Fruit fly (Drosophila melanogaster) whole organism, adult: ENCODE data around the gene CG3097.
A peak's percentile ranks its signal among the peaks of the same experiment; 100 is the strongest.

Experiments used
- CG14711 ChIP-seq: fragments of 200-800 bp; sonication (Bioruptor generic); optimal IDR thresholded peaks from 2 replicates; lab custom pipeline; 2018; ENCODE audit warnings: missing biosample characterization, mild to moderate bottlenecking, missing genetic modification characterization, moderate library complexity
- CG33017 ChIP-seq: fragments of 200-800 bp; sonication (Bioruptor generic); optimal IDR thresholded peaks from 2 replicates; lab custom pipeline; 2018; ENCODE audit warnings: missing biosample characterization, mild to moderate bottlenecking, missing genetic modification characterization, moderate library complexity
- CG7045 ChIP-seq: fragments of 200-800 bp; sonication (Bioruptor generic); optimal IDR thresholded peaks from 2 replicates; lab custom pipeline; 2017; ENCODE audit warnings: missing biosample characterization, mild to moderate bottlenecking, missing genetic modification characterization
- Clk ChIP-seq: fragments of 200-800 bp; sonication (Bioruptor generic); optimal IDR thresholded peaks from 2 replicates; lab custom pipeline; 2017; ENCODE audit warnings: missing biosample characterization, missing genetic modification characterization
- Hr96 ChIP-seq: fragments of 200-800 bp; sonication (Bioruptor generic); optimal IDR thresholded peaks from 2 replicates; lab custom pipeline; 2016; ENCODE audit warnings: missing biosample characterization, missing genetic modification characterization
- cnc ChIP-seq, 2 experiments: fragments of >200 bp; optimal IDR thresholded peaks; 2 replicates each; lab custom pipeline; 2017
- kay ChIP-seq: fragments of 200-800 bp; sonication (Bioruptor generic); peaks from one replicate; lab custom pipeline; 2016; ENCODE audit warnings: missing biosample characterization, missing genetic modification characterization, borderline replicate concordance
- ovo ChIP-seq: fragments of 200-800 bp; sonication (Bioruptor generic); optimal IDR thresholded peaks from 2 replicates; lab custom pipeline; 2016; ENCODE audit warnings: missing biosample characterization, missing genetic modification characterization
- tj ChIP-seq: fragments of 200-800 bp; sonication (Bioruptor generic); optimal IDR thresholded peaks from 3 replicates; lab custom pipeline; 2017; ENCODE audit warnings: missing biosample characterization, mild to moderate bottlenecking, missing genetic modification characterization, moderate library complexity

dm6 chrX:5737157-5737556 is 33.4 kb downstream of the CG3097 start:
- TF ChIP-seq CG7045 (GFP tag; lab: Kevin White, UChicago) (peak; percentile 17), cnc (optimal IDR thresholded peaks at IDR 0.05; lab: Kevin White, UChicago) (no peak), tj (GFP tag; lab: Kevin White, UChicago) (peak; percentile 87), ovo (no peak), kay (GFP tag; lab: Kevin White, UChicago) (no peak), CG14711 (peak; percentile 4), CG33017 (tag; lab: Kevin White, UChicago) (no peak), Clk (GFP tag; lab: Kevin White, UChicago) (no peak), Hr96 (GFP tag; lab: Kevin White, UChicago) (no peak)
